Worm (Caenorhabditis elegans) whole organism, L4/young adult: ENCODE data around the gene puf-9.
A peak's percentile ranks its signal among the peaks of the same experiment; 100 is the strongest.

Experiments
- W03F9.2 ChIP-seq: fragments of 150-350 bp; optimal IDR thresholded peaks from 2 replicates; lab custom pipeline; 2014; ENCODE audit warnings: missing biosample characterization, missing genetic modification characterization
- dao-5 ChIP-seq: sonication (generic microtip); optimal IDR thresholded peaks from 2 replicates; lab custom pipeline; 2016; ENCODE audit warnings: missing genotype, missing genetic modification characterization, moderate library complexity, missing compliant biosample characterization
- him-1 ChIP-seq: sonication (generic microtip); optimal IDR thresholded peaks from 2 replicates; lab custom pipeline; 2016; ENCODE audit warnings: missing genotype, missing genetic modification reagents, missing genetic modification characterization, missing compliant biosample characterization

Gene puf-9

ce11 chrX:5841060-5841642 is at the start of gene puf-9:
Gene puf-9, plus strand, starts transcription at chrX:5841592.
- TF ChIP-seq dao-5 (tag; lab: Kevin White, UChicago) (peak; percentile 61), W03F9.2 (tag; lab: Kevin White, UChicago) (peak; percentile 83), him-1 (tag; lab: Kevin White, UChicago) (peak; percentile 96)

- TF ChIP-seq dao-5 (tag; lab: Kevin White, UChicago) (no peak), him-1 (tag; lab: Kevin White, UChicago) (no peak), W03F9.2 (tag; lab: Kevin White, UChicago) (no peak)
Measured at ce11 chrX:5794432-5794831, 47.0 kb upstream of the puf-9 start.

DNA sequence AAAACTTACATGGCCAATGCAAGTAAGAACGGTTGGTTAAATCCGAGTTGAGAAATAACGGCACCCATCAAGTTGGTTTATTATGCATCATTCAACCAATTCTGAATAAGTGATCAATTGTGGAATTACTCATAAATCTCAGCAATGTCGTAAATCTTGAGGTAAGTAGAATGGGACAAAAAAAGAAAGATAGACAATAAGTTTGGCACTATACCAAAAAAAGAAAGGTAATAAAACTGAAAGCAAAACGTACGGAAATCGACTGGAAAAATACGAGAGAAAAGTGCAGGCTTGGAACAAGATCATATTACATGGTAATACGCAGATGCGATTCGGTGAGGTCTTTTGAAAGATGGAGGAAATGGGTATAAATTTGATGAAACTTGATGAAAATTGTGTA is 42.7 kb upstream of the puf-9 start, which contains the start of gene F46G11.4:
TSS of gene F46G11.4 (minus strand) at position 101 of the 400 bp plus-strand sequence.
- TF ChIP-seq dao-5 (tag; lab: Kevin White, UChicago) (no peak), him-1 (tag; lab: Kevin White, UChicago) (no peak)

- TF ChIP-seq dao-5 (tag; lab: Kevin White, UChicago) (no peak), him-1 (tag; lab: Kevin White, UChicago) (no peak), W03F9.2 (tag; lab: Kevin White, UChicago) (no peak)
Measured at ce11 chrX:5799229-5799628, 42.2 kb upstream of the puf-9 start.

ce11 chrX:5801156-5801592 is 40.2 kb upstream of the puf-9 start:
- TF ChIP-seq him-1 (tag; lab: Kevin White, UChicago) (peak; percentile 89), W03F9.2 (tag; lab: Kevin White, UChicago) (peak; percentile 58), dao-5 (tag; lab: Kevin White, UChicago) (peak; percentile 84)

ce11 chrX:5802582-5802981 is 38.8 kb upstream of the puf-9 start:
- TF ChIP-seq him-1 (tag; lab: Kevin White, UChicago) (no peak), dao-5 (tag; lab: Kevin White, UChicago) (no peak), W03F9.2 (tag; lab: Kevin White, UChicago) (no peak)

- TF ChIP-seq dao-5 (tag; lab: Kevin White, UChicago) (no peak), him-1 (tag; lab: Kevin White, UChicago) (no peak), W03F9.2 (tag; lab: Kevin White, UChicago) (no peak)
Measured at ce11 chrX:5803492-5803891, 37.9 kb upstream of the puf-9 start.

- TF ChIP-seq W03F9.2 (tag; lab: Kevin White, UChicago), result no peak
- TF ChIP-seq him-1 (tag; lab: Kevin White, UChicago), result no peak
- TF ChIP-seq dao-5 (tag; lab: Kevin White, UChicago), result no peak
Measured at ce11 chrX:5805872-5806472, 35.4 kb upstream of the puf-9 start, which contains the start of gene F13D11.3. Gene F13D11.3, minus strand, starts transcription at chrX:5805922.

ce11 chrX:5810677-5811076 is 30.7 kb upstream of the puf-9 start:
- TF ChIP-seq W03F9.2 (tag; lab: Kevin White, UChicago), result no peak
- no peak for TF ChIP-seq him-1 (tag; lab: Kevin White, UChicago)
- no peak for TF ChIP-seq dao-5 (tag; lab: Kevin White, UChicago)

DNA sequence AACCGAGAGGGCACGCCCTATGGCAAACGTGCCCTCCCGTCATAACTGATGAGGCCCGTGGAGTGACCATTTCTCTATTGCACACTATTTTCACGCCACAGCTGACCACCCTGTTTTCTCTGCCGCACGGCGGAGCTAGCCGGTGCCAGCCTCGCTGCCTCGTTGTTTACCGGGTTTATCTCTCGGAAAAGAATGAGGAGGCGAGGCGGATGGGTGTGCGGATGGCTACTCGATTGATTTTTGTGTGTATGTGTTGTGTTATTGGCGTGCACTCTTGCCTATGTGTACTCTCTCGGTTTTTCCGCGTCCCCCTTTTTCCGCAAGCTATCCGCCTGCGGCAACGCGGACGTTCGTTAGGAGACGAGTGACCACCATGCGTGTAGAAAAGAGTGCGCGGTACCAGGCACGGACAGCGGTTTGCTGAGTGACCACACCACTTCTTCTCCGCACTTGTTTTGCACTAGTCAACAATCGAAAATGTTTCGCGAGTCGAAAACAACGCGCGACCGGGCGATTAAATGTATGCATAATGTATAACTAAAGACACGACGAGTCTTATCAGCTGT is 29.3 kb upstream of the puf-9 start:
- TF ChIP-seq dao-5 (tag; lab: Kevin White, UChicago) (no peak), him-1 (tag; lab: Kevin White, UChicago) (no peak), W03F9.2 (tag; lab: Kevin White, UChicago) (no peak)

- TF ChIP-seq W03F9.2 (tag; lab: Kevin White, UChicago), result no peak
- TF ChIP-seq dao-5 (tag; lab: Kevin White, UChicago), result no peak
- no peak for TF ChIP-seq him-1 (tag; lab: Kevin White, UChicago)
Measured at ce11 chrX:5813030-5813429, 28.4 kb upstream of the puf-9 start.

DNA sequence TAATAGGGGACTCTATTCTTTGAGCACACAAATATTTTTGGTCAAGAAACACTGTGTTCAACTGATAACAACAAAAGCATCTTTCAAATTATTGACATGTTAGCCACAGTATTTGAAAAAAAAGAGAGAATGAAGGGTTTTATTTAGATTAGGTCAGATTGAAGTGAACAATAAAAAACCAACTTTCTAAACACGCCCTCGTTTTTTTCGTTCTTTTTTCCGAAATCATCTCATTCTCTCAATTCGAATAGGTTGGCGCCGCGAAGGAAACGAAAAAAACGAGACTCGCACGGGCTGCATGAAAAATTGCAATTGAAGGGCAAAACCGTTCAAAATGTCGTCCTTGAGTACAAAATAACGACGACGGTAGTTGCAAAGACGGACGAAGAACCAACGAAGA is 27.1 kb upstream of the puf-9 start:
- no peak for TF ChIP-seq W03F9.2 (tag; lab: Kevin White, UChicago)
- no peak for TF ChIP-seq dao-5 (tag; lab: Kevin White, UChicago)
- no peak for TF ChIP-seq him-1 (tag; lab: Kevin White, UChicago)

ce11 chrX:5815343-5815742 is 26.0 kb upstream of the puf-9 start:
- TF ChIP-seq him-1 (tag; lab: Kevin White, UChicago), result no peak
- TF ChIP-seq dao-5 (tag; lab: Kevin White, UChicago), result no peak
- TF ChIP-seq W03F9.2 (tag; lab: Kevin White, UChicago), result no peak
